Worm (Caenorhabditis elegans): Measurements from ENCODE around the gene srt-11.

ce11 chrII:14790751-14791150, 15.0 kb upstream of the srt-11 start, which contains the start of gene Y54E2A.10:
- TF ChIP-seq madf-10 (tag; optimal IDR thresholded peaks at IDR 0.05) (no peak), F23B12.7 (tag; optimal IDR thresholded peaks at IDR 0.05; ENCODE audit: insufficient read depth) (no peak), F49E8.2 (tag; optimal IDR thresholded peaks at IDR 0.05; ENCODE audit: insufficient read depth) (no peak), ceh-79 (tag; optimal IDR thresholded peaks at IDR 0.05) (no peak), Y56A3A.18 (GFP tag; IDR thresholded peaks at IDR 0.05) (no peak), mel-28 (tag; optimal IDR thresholded peaks at IDR 0.05; ENCODE audit: borderline replicate concordance) (no peak)

Measured in whole organism, young adult.